Worm (Caenorhabditis elegans) whole organism, L2 larva: Measurements from ENCODE around the gene K03A11.6.

Experiments used
- ZK546.5 ChIP-seq: sonication (generic microtip); optimal IDR thresholded peaks from 2 replicates; lab custom pipeline; 2017; ENCODE audit warnings: missing biosample characterization, missing genetic modification characterization
- ama-1 ChIP-seq: fragments of 150-350 bp; optimal IDR thresholded peaks from 2 replicates; lab custom pipeline; 2018; ENCODE audit warnings: inconsistent platforms
- blmp-1 ChIP-seq: sonication (generic microtip); optimal IDR thresholded peaks from 2 replicates; lab custom pipeline; 2017; ENCODE audit warnings: missing genetic modification characterization, mild to moderate bottlenecking, missing compliant biosample characterization, antibody characterized with exemption, moderate library complexity; ENCODE audit not compliant: insufficient read depth
- crh-2 ChIP-seq: sonication (generic microtip); optimal IDR thresholded peaks from 2 replicates; lab custom pipeline; 2017; ENCODE audit warnings: missing biosample characterization, missing genetic modification characterization
- egl-27 ChIP-seq: sonication (generic microtip); optimal IDR thresholded peaks from 3 replicates; lab custom pipeline; 2017; ENCODE audit warnings: missing biosample characterization, missing genetic modification reagents, missing genetic modification characterization
- elt-1 ChIP-seq: fragments of 150-350 bp; optimal IDR thresholded peaks from 2 replicates; lab custom pipeline; 2014; ENCODE audit warnings: missing biosample characterization, missing genetic modification characterization
- elt-3 ChIP-seq: sonication (generic microtip); optimal IDR thresholded peaks from 2 replicates; lab custom pipeline; 2017; ENCODE audit warnings: missing biosample characterization, missing genetic modification characterization
- mab-5 ChIP-seq: fragments of 150-350 bp; optimal IDR thresholded peaks from 2 replicates; lab custom pipeline; 2014; ENCODE audit warnings: missing biosample characterization, missing genetic modification characterization
- mdl-1 ChIP-seq, 2 experiments: fragments of 150-350 bp in 1 of 2; sonication (generic microtip) in 1 of 2; optimal IDR thresholded peaks; 2 replicates each; lab custom pipeline; 2017; ENCODE audit warnings: missing biosample characterization in 2 of 2, missing genetic modification characterization in 2 of 2
- nhr-25 ChIP-seq: fragments of 150-350 bp; sonication (generic microtip); optimal IDR thresholded peaks from 3 replicates; lab custom pipeline; 2014; ENCODE audit warnings: missing biosample characterization, missing genetic modification characterization
- snpc-4 ChIP-seq: fragments of 150-350 bp; optimal IDR thresholded peaks from 2 replicates; lab custom pipeline; 2014; ENCODE audit warnings: missing biosample characterization, missing genetic modification characterization
- ztf-1 ChIP-seq: fragments of 200-800 bp; sonication (Bioruptor generic); conservative IDR thresholded peaks from 2 replicates; pipeline ENCODE4 v1.3.6; 2022; ENCODE audit warnings: missing genetic modification characterization, missing compliant biosample characterization
- ztf-11 ChIP-seq: sonication (generic microtip); optimal IDR thresholded peaks from 2 replicates; lab custom pipeline; 2017; ENCODE audit warnings: missing biosample characterization, missing genetic modification characterization

ce11 chrX:13106177-13106761, 50.6 kb downstream of the K03A11.6 start:
- TF ChIP-seq elt-3 (tag; lab: Kevin White, UChicago) (no peak), mab-5 (no peak), ztf-11 (no peak), snpc-4 (tag; lab: Kevin White, UChicago) (no peak), ZK546.5 (tag; lab: Kevin White, UChicago) (no peak), nhr-25 (no peak), egl-27 (tag; lab: Kevin White, UChicago) (no peak), ztf-1 (no peak), blmp-1 (tag; lab: Kevin White, UChicago) (no peak), mdl-1 (tag; optimal IDR thresholded peaks at IDR 0.05; lab: Kevin White, UChicago) (no peak), crh-2 (tag; lab: Kevin White, UChicago) (peak; percentile 12), elt-1 (tag; lab: Kevin White, UChicago) (no peak), ama-1 (lab: Kevin White, UChicago) (no peak)
